Worm (Caenorhabditis elegans): ENCODE data around the gene F52E4.5.

Gene F52E4.5

ce11 chrX:3117204-3117603 lies 30.1 kb upstream of the F52E4.5 start:
- TF ChIP-seq hmbx-1 (tag; optimal IDR thresholded peaks at IDR 0.05): no peak
- peak; percentile 40 for TF ChIP-seq ama-1 (optimal IDR thresholded peaks at IDR 0.05)

ce11 chrX:3116033-3116876 lies 29.1 kb upstream of the F52E4.5 start, which contains the start of gene mai-1:
Gene mai-1, minus strand, starts transcription at chrX:3116589.
- TF ChIP-seq F13C5.2 (tag; optimal IDR thresholded peaks at IDR 0.05) (peak; percentile 30), tbx-37 (GFP tag; conservative IDR thresholded peaks at IDR 0.05) (no peak), ets-7 (tag; optimal IDR thresholded peaks at IDR 0.05) (no peak), flt-1 (GFP tag; IDR thresholded peaks at IDR 0.05) (no peak), aly-1 (tag; optimal IDR thresholded peaks at IDR 0.05) (no peak), tra-4 (tag; optimal IDR thresholded peaks at IDR 0.05) (no peak), tbx-11 (GFP tag; IDR thresholded peaks at IDR 0.05) (no peak), hmg-4 (GFP tag; optimal IDR thresholded peaks at IDR 0.05) (peak; percentile 21), ama-1 (optimal IDR thresholded peaks at IDR 0.05) (no peak), ceh-13 (GFP tag; optimal IDR thresholded peaks at IDR 0.05) (no peak), pes-1 (GFP tag; IDR thresholded peaks at IDR 0.05) (peak; percentile 52; the same call in 1 of the 2 replicates), scrt-1 (GFP tag; IDR thresholded peaks at IDR 0.05) (no peak)

- no peak for TF ChIP-seq hmbx-1 (tag; optimal IDR thresholded peaks at IDR 0.05)
- no peak for TF ChIP-seq F13C5.2 (tag; optimal IDR thresholded peaks at IDR 0.05)
- no peak for TF ChIP-seq scrt-1 (GFP tag; IDR thresholded peaks at IDR 0.05)
- TF ChIP-seq sea-1 (GFP tag; conservative IDR thresholded peaks at IDR 0.05): no peak
- no peak for TF ChIP-seq aly-1 (tag; optimal IDR thresholded peaks at IDR 0.05)
Observed at ce11 chrX:3115134-3116032, 28.2 kb upstream of the F52E4.5 start.

- TF ChIP-seq tbx-37 (GFP tag; conservative IDR thresholded peaks at IDR 0.05) (no peak), sea-1 (GFP tag; conservative IDR thresholded peaks at IDR 0.05) (no peak), ets-7 (tag; optimal IDR thresholded peaks at IDR 0.05) (no peak), F13C5.2 (tag; optimal IDR thresholded peaks at IDR 0.05) (no peak), hmbx-1 (tag; optimal IDR thresholded peaks at IDR 0.05) (no peak), scrt-1 (GFP tag; IDR thresholded peaks at IDR 0.05) (no peak), ceh-13 (GFP tag; optimal IDR thresholded peaks at IDR 0.05) (no peak), aly-1 (tag; optimal IDR thresholded peaks at IDR 0.05) (no peak), tbx-11 (GFP tag; IDR thresholded peaks at IDR 0.05) (no peak)
Observed at ce11 chrX:3114306-3115133, 27.4 kb upstream of the F52E4.5 start, which contains the start of gene gpd-2. Gene gpd-2, minus strand, starts transcription at chrX:3114689.

ce11 chrX:3112946-3113427 lies 25.8 kb upstream of the F52E4.5 start, which contains the start of gene gpd-3:
Gene gpd-3, minus strand, starts transcription at chrX:3113341.
- TF ChIP-seq ceh-36 (tag; optimal IDR thresholded peaks at IDR 0.05) (no peak), hmg-4 (GFP tag; optimal IDR thresholded peaks at IDR 0.05) (no peak), scrt-1 (GFP tag; IDR thresholded peaks at IDR 0.05) (no peak), sea-1 (GFP tag; conservative IDR thresholded peaks at IDR 0.05) (no peak), B0310.2 (tag; optimal IDR thresholded peaks at IDR 0.05) (no peak), tbx-11 (GFP tag; IDR thresholded peaks at IDR 0.05) (no peak), pes-1 (GFP tag; IDR thresholded peaks at IDR 0.05) (no peak), hnd-1 (tag; optimal IDR thresholded peaks at IDR 0.05) (no peak)

ce11 chrX:3111687-3112086 lies 24.5 kb upstream of the F52E4.5 start:
- TF ChIP-seq F13C5.2 (tag; optimal IDR thresholded peaks at IDR 0.05) (no peak), pes-1 (GFP tag; IDR thresholded peaks at IDR 0.05) (no peak), tra-4 (tag; optimal IDR thresholded peaks at IDR 0.05) (no peak), aly-1 (tag; optimal IDR thresholded peaks at IDR 0.05) (no peak), ama-1 (optimal IDR thresholded peaks at IDR 0.05) (no peak), hmg-4 (GFP tag; optimal IDR thresholded peaks at IDR 0.05) (no peak), hmbx-1 (tag; optimal IDR thresholded peaks at IDR 0.05) (no peak), flt-1 (GFP tag; IDR thresholded peaks at IDR 0.05) (no peak), scrt-1 (GFP tag; IDR thresholded peaks at IDR 0.05) (no peak), tbx-11 (GFP tag; IDR thresholded peaks at IDR 0.05) (no peak), tbx-37 (GFP tag; conservative IDR thresholded peaks at IDR 0.05) (no peak)

ce11 chrX:3111066-3111465 lies 23.9 kb upstream of the F52E4.5 start:
- TF ChIP-seq hmbx-1 (tag; optimal IDR thresholded peaks at IDR 0.05): no peak
- no peak for TF ChIP-seq pes-1 (GFP tag; IDR thresholded peaks at IDR 0.05)
- TF ChIP-seq ceh-13 (GFP tag; optimal IDR thresholded peaks at IDR 0.05): no peak
- no peak for TF ChIP-seq ama-1 (optimal IDR thresholded peaks at IDR 0.05)
- no peak for TF ChIP-seq B0310.2 (tag; optimal IDR thresholded peaks at IDR 0.05)
- TF ChIP-seq scrt-1 (GFP tag; IDR thresholded peaks at IDR 0.05): no peak
- no peak for TF ChIP-seq ceh-36 (tag; optimal IDR thresholded peaks at IDR 0.05)
- no peak for TF ChIP-seq F13C5.2 (tag; optimal IDR thresholded peaks at IDR 0.05)
- no peak for TF ChIP-seq tra-4 (tag; optimal IDR thresholded peaks at IDR 0.05)
- TF ChIP-seq ets-7 (tag; optimal IDR thresholded peaks at IDR 0.05): no peak
- TF ChIP-seq hnd-1 (tag; optimal IDR thresholded peaks at IDR 0.05): no peak
- TF ChIP-seq aly-1 (tag; optimal IDR thresholded peaks at IDR 0.05): no peak
- no peak for TF ChIP-seq hmg-4 (GFP tag; optimal IDR thresholded peaks at IDR 0.05)
- TF ChIP-seq flt-1 (GFP tag; IDR thresholded peaks at IDR 0.05): no peak
- no peak for TF ChIP-seq tbx-11 (GFP tag; IDR thresholded peaks at IDR 0.05)
- no peak for TF ChIP-seq sea-1 (GFP tag; conservative IDR thresholded peaks at IDR 0.05)
